Fruit fly (Drosophila melanogaster): ENCODE measurements around the gene CG12499.

CG12499 gene

dm6 chr3R:22397068-22397700 is 49.2 kb downstream of the CG12499 start (continued):
- TF ChIP-seq mirr (GFP tag; optimal IDR thresholded peaks at IDR 0.05), result no peak
- no peak for TF ChIP-seq vvl (GFP tag; IDR thresholded peaks at IDR 0.05)
- TF ChIP-seq CG12299 (tag; optimal IDR thresholded peaks at IDR 0.05), result no peak
- TF ChIP-seq ap (GFP tag; IDR thresholded peaks at IDR 0.05), result no peak
- no peak for TF ChIP-seq CG43689 (GFP tag; IDR thresholded peaks at IDR 0.05)
- TF ChIP-seq ftz-f1 (GFP tag; optimal IDR thresholded peaks at IDR 0.05), result peak; percentile 84
- no peak for TF ChIP-seq caup (GFP tag; optimal IDR thresholded peaks at IDR 0.05; ENCODE audit: severe bottlenecking)
- no peak for TF ChIP-seq Optix (GFP tag; IDR thresholded peaks at IDR 0.05)
- TF ChIP-seq mld (GFP tag; IDR thresholded peaks at IDR 0.05; ENCODE audit: partially characterized antibody), result peak; percentile 93
- TF ChIP-seq nerfin-2 (GFP tag; IDR thresholded peaks at IDR 0.05; ENCODE audit: partially characterized antibody), result peak; percentile 86
- peak; percentile 23 for TF ChIP-seq CG34376 (GFP tag; optimal IDR thresholded peaks at IDR 0.05)
- TF ChIP-seq CG9609 (GFP tag; optimal IDR thresholded peaks at IDR 0.05), result no peak
- no peak for TF ChIP-seq CG5953 (GFP tag; IDR thresholded peaks at IDR 0.05)
- no peak for TF ChIP-seq pum (GFP tag; optimal IDR thresholded peaks at IDR 0.05)
- no peak for TF ChIP-seq sc (optimal IDR thresholded peaks at IDR 0.05)
- no peak for TF ChIP-seq sc (GFP tag; optimal IDR thresholded peaks at IDR 0.05)
- TF ChIP-seq Max (GFP tag; optimal IDR thresholded peaks at IDR 0.05), result no peak
- TF ChIP-seq Opbp (GFP tag; IDR thresholded peaks at IDR 0.05; ENCODE audit: partially characterized antibody), result peak; percentile 92
- peak; percentile 53 for TF ChIP-seq CG10431 (GFP tag; optimal IDR thresholded peaks at IDR 0.05)
- TF ChIP-seq CG15479 (GFP tag; optimal IDR thresholded peaks at IDR 0.05), result no peak
- TF ChIP-seq CG15601 (tag; optimal IDR thresholded peaks at IDR 0.05), result no peak
- TF ChIP-seq CG32772 (GFP tag; IDR thresholded peaks at IDR 0.05), result no peak
- TF ChIP-seq CG9215 (GFP tag; IDR thresholded peaks at IDR 0.05), result no peak
- no peak for TF ChIP-seq row (GFP tag; IDR thresholded peaks at IDR 0.05)
- TF ChIP-seq CG16779 (GFP tag; IDR thresholded peaks at IDR 0.05), result no peak
- peak; percentile 68 for TF ChIP-seq Scr (GFP tag; IDR thresholded peaks at IDR 0.05; ENCODE audit: partially characterized antibody)
- TF ChIP-seq CG1792 (GFP tag; optimal IDR thresholded peaks at IDR 0.05), result no peak
- TF ChIP-seq PHDP (tag; optimal IDR thresholded peaks at IDR 0.05), result no peak
- peak; percentile 84 for TF ChIP-seq hb (GFP tag; IDR thresholded peaks at IDR 0.05; ENCODE audit: partially characterized antibody)
- TF ChIP-seq Abd-B (GFP tag; optimal IDR thresholded peaks at IDR 0.05), result no peak
- TF ChIP-seq CG7928 (GFP tag; optimal IDR thresholded peaks at IDR 0.05), result no peak
- TF ChIP-seq ase (GFP tag; IDR thresholded peaks at IDR 0.05), result no peak
- TF ChIP-seq ato (GFP tag; IDR thresholded peaks at IDR 0.05; ENCODE audit: partially characterized antibody), result peak; percentile 74
- TF ChIP-seq CG12071 (GFP tag; optimal IDR thresholded peaks at IDR 0.05), result no peak
- TF ChIP-seq Stat92E (GFP tag; optimal IDR thresholded peaks at IDR 0.05), result peak in 1 of 3 experiments; percentile 73
- TF ChIP-seq gcm (GFP tag; optimal IDR thresholded peaks at IDR 0.05), result no peak
- no peak for TF ChIP-seq BtbVII (GFP tag; optimal IDR thresholded peaks at IDR 0.05)
- TF ChIP-seq wek (GFP tag; optimal IDR thresholded peaks at IDR 0.05), result no peak
- TF ChIP-seq CG32532 (GFP tag; IDR thresholded peaks at IDR 0.05), result no peak
- no peak for TF ChIP-seq ac (GFP tag; optimal IDR thresholded peaks at IDR 0.05)
- TF ChIP-seq CG6791 (GFP tag; IDR thresholded peaks at IDR 0.05; ENCODE audit: partially characterized antibody), result peak; percentile 94
- no peak for TF ChIP-seq Kr (GFP tag; optimal IDR thresholded peaks at IDR 0.05)
- no peak for TF ChIP-seq CG14014 (GFP tag; IDR thresholded peaks at IDR 0.05)
- TF ChIP-seq CG2199 (GFP tag; IDR thresholded peaks at IDR 0.05), result no peak
- no peak for TF ChIP-seq E2f1 (GFP tag; IDR thresholded peaks at IDR 0.05)
- TF ChIP-seq CG11504 (tag; optimal IDR thresholded peaks at IDR 0.05), result peak; percentile 5
- peak; percentile 68 for TF ChIP-seq sens (GFP tag)
- no peak for TF ChIP-seq CG10267 (tag; optimal IDR thresholded peaks at IDR 0.05)
- peak; percentile 63 for TF ChIP-seq Med (GFP tag)
- 0 out of 2 replicates have a peak, but pooled peaks have one; percentile 20 for TF ChIP-seq CG17328 (GFP tag; IDR thresholded peaks at IDR 0.05)
